Fruit fly (Drosophila melanogaster) whole organism: ENCODE results near the gene CG32278.

Experiments
- CG8478 ChIP-seq: fragments of >200 bp; optimal IDR thresholded peaks from 2 replicates; lab custom pipeline; 2018; ENCODE audit warnings: inconsistent platforms
- Dll ChIP-seq: fragments of >200 bp; optimal IDR thresholded peaks from 2 replicates; lab custom pipeline; 2017
- pan ChIP-seq: fragments of >200 bp; optimal IDR thresholded peaks from 2 replicates; lab custom pipeline; 2017
- psq ChIP-seq: fragments of >200 bp; optimal IDR thresholded peaks from 2 replicates; lab custom pipeline; 2017
- usp ChIP-seq: fragments of >200 bp; optimal IDR thresholded peaks from 2 replicates; lab custom pipeline; 2017; ENCODE audit warnings: missing biosample characterization, missing genetic modification characterization, mixed read lengths

DNA sequence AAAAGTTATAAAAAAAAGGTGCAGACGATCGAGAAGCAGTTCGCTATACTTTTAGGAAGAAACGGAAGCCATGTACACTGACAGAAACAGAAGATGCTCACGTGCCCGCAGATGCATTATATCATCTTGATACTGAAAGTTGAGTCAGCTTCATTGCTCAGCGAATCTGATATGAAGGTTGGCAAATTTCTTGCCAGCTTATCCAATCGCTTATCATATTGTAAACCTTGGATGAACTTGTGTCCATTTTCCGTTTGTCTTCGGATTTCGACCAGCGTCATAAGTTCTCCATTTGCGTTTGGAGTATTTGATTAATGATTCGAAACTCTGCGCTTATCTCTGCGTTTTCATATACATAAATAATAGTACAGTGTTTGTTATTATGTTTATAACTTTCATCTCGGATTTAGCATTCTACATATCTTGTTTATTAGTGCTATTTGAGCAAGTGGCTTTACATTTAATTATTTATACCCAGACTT lies 43.4 kb upstream of the CG32278 start:
- no peak for TF ChIP-seq CG8478 (lab: Kevin White, UChicago)
- TF ChIP-seq usp (GFP tag; lab: Kevin White, UChicago) = no peak
- no peak for TF ChIP-seq pan
- no peak for TF ChIP-seq psq (lab: Kevin White, UChicago)
- no peak for TF ChIP-seq Dll
